Worm (Caenorhabditis elegans) whole organism, early embryonic: ENCODE results near the gene elo-1.

Experiments
- B0310.2 ChIP-seq: sonication (generic microtip); optimal IDR thresholded peaks from 2 replicates; lab custom pipeline; 2016; ENCODE audit warnings: mild to moderate bottlenecking, missing genetic modification characterization, missing compliant biosample characterization
- F13C5.2 ChIP-seq: sonication (generic microtip); optimal IDR thresholded peaks from 2 replicates; lab custom pipeline; 2017; ENCODE audit warnings: mild to moderate bottlenecking, missing genetic modification characterization, inconsistent platforms, missing compliant biosample characterization
- ama-1 ChIP-seq: fragments of 150-350 bp; optimal IDR thresholded peaks from 2 replicates; lab custom pipeline; 2014
- ceh-36 ChIP-seq: sonication (generic microtip); optimal IDR thresholded peaks from 2 replicates; lab custom pipeline; 2016; ENCODE audit warnings: missing genetic modification characterization, inconsistent platforms, missing compliant biosample characterization
- ets-7 ChIP-seq: sonication (generic microtip); optimal IDR thresholded peaks from 2 replicates; lab custom pipeline; 2016; ENCODE audit warnings: missing genotype, missing genetic modification characterization, missing compliant biosample characterization
- flt-1 ChIP-seq: fragments of 200-800 bp; sonication (Bioruptor generic); IDR thresholded peaks from 2 replicates; pipeline ENCODE4 v1.3.6; 2022; ENCODE audit warnings: missing genetic modification characterization, missing compliant biosample characterization
- hmbx-1 ChIP-seq: sonication (generic microtip); optimal IDR thresholded peaks from 2 replicates; lab custom pipeline; 2016; ENCODE audit warnings: mild to moderate bottlenecking, missing genetic modification characterization, missing compliant biosample characterization
- scrt-1 ChIP-seq: fragments of 200-800 bp; sonication (Bioruptor generic); IDR thresholded peaks from 2 replicates; pipeline ENCODE4 v1.3.6; 2022; ENCODE audit warnings: missing genetic modification characterization, missing compliant biosample characterization
- tbx-11 ChIP-seq: fragments of 200-800 bp; sonication (Bioruptor generic); IDR thresholded peaks from 2 replicates; pipeline ENCODE4 v1.3.6; 2022; ENCODE audit warnings: missing genetic modification characterization, missing compliant biosample characterization
- tbx-37 ChIP-seq: fragments of 200-800 bp; sonication (Bioruptor generic); conservative IDR thresholded peaks from 2 replicates; pipeline ENCODE4 v1.3.6; 2022; ENCODE audit warnings: missing genetic modification reagents, missing genetic modification characterization, missing compliant biosample characterization

ce11 chrIV:9527002-9527401, 836 bp downstream of the elo-1 start:
- TF ChIP-seq scrt-1 (GFP tag; lab: Robert Waterston, UW) (no peak), ama-1 (no peak), F13C5.2 (tag; lab: Kevin White, UChicago) (no peak), tbx-37 (no peak), ets-7 (tag; lab: Kevin White, UChicago) (no peak), flt-1 (GFP tag; lab: Robert Waterston, UW) (no peak), B0310.2 (tag; lab: Kevin White, UChicago) (no peak), tbx-11 (GFP tag; lab: Robert Waterston, UW) (no peak), hmbx-1 (no peak), ceh-36 (no peak)
